Fruit fly (Drosophila melanogaster): ENCODE results near the gene Sol1.

DNA sequence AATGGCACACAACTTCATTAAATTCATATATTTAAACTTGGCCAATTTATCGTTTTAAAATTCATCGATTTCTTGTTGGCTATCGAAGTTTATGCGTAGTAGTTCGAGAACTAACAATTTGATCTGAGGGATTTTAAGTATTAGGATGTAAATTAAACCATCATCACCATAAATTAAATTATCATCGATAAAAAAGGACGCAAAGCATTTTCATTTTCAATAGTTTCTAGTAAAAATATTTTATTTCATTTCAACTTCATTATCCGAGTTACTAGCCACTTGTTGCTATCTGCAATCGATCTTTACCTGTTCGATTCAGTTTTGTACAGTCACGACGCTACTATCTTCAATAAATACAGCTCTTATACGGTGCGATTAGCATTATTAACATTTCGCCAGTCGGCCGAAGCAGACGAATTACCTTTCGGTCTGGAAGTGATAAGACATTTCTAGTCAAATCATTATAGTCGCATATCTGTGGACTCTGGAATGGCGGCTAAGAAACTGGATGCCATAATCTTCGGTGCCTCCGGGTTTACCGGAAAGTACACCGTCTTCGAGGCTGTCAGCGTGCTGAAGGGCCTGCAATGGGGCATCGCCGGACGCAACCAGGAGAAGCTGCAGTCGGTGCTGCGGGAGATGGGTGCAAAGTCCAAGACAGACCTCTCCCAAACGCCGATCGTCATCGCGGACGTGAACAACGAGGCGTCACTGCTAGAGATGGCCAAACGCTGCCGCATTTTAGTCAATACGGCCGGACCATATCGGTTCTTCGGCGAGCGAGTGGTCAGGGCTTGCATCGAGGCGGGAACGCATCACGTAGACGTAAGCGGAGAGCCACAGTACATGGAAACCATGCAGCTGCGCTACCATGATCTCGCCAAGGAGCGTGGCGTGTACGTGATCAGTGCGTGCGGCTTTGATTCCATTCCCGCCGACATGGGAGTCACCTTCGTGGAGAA is 20.5 kb downstream of the Sol1 start, which contains the start of gene CG5167:
- TF ChIP-seq kay (GFP tag; ENCODE audit: borderline replicate concordance), result no peak
- peak; percentile 25 for TF ChIP-seq ovo (GFP tag; optimal IDR thresholded peaks at IDR 0.05)
- TF ChIP-seq Hr96 (GFP tag; optimal IDR thresholded peaks at IDR 0.05), result peak; percentile 57
- peak; percentile 24 for TF ChIP-seq CG7045 (GFP tag; optimal IDR thresholded peaks at IDR 0.05)
- no peak for TF ChIP-seq Crg-1 (GFP tag; optimal IDR thresholded peaks at IDR 0.05)
- TF ChIP-seq CG11617 (GFP tag; optimal IDR thresholded peaks at IDR 0.05), result peak; percentile 70
- peak; percentile 96 for TF ChIP-seq CG12768 (GFP tag; optimal IDR thresholded peaks at IDR 0.05)
- no peak for TF ChIP-seq CG5204 (GFP tag; optimal IDR thresholded peaks at IDR 0.05)
- peak; percentile 60 for TF ChIP-seq bab1 (GFP tag; optimal IDR thresholded peaks at IDR 0.05)

All from whole organism, adult.